Worm (Caenorhabditis elegans) whole organism, young adult: ENCODE results near the gene C31G12.3.

Source experiments
- F23B12.7 ChIP-seq: sonication (generic microtip); optimal IDR thresholded peaks from 2 replicates; lab custom pipeline; 2017; ENCODE audit warnings: missing genetic modification characterization, mild to moderate bottlenecking, missing compliant biosample characterization, antibody characterized with exemption, moderate library complexity; ENCODE audit not compliant: insufficient read depth
- F37B4.10 ChIP-seq: fragments of 200-800 bp; sonication (Bioruptor generic); IDR thresholded peaks from 2 replicates; pipeline ENCODE4 v1.3.6; 2022; ENCODE audit warnings: missing genetic modification characterization, missing compliant biosample characterization
- F39B2.1 ChIP-seq: fragments of 200-800 bp; sonication (Bioruptor generic); IDR thresholded peaks from 2 replicates; pipeline ENCODE4 v1.3.6; 2022; ENCODE audit warnings: missing genetic modification reagents, missing genetic modification characterization, missing compliant biosample characterization
- F57C9.4 ChIP-seq: sonication (generic microtip); optimal IDR thresholded peaks from 2 replicates; lab custom pipeline; 2017; ENCODE audit warnings: mild to moderate bottlenecking, missing genetic modification characterization, missing compliant biosample characterization
- Y53F4B.3 ChIP-seq: fragments of 200-800 bp; sonication (Bioruptor generic); IDR thresholded peaks from 2 replicates; pipeline ENCODE4 v1.3.6; 2022; ENCODE audit warnings: missing genetic modification reagents, missing genetic modification characterization, missing compliant biosample characterization
- Y56A3A.18 ChIP-seq: fragments of 200-800 bp; sonication (Bioruptor generic); IDR thresholded peaks from 2 replicates; pipeline ENCODE4 v1.3.6; 2022; ENCODE audit warnings: missing genetic modification reagents, missing genetic modification characterization, missing compliant biosample characterization
- Y67H2A.10 ChIP-seq: fragments of 200-800 bp; sonication (Bioruptor generic); conservative IDR thresholded peaks from 2 replicates; pipeline ENCODE4 v1.3.6; 2022; ENCODE audit warnings: missing genetic modification reagents, missing genetic modification characterization, missing compliant biosample characterization
- Y95B8A.8 ChIP-seq: fragments of 200-800 bp; sonication (Bioruptor generic); IDR thresholded peaks from 2 replicates; pipeline ENCODE4 v1.3.6; 2022; ENCODE audit warnings: missing genetic modification reagents, missing genetic modification characterization, missing compliant biosample characterization
- akir-1 ChIP-seq: fragments of 200-800 bp; sonication (Bioruptor generic); optimal IDR thresholded peaks from 2 replicates; lab custom pipeline; 2018; ENCODE audit warnings: mild to moderate bottlenecking, missing genetic modification characterization, moderate library complexity, missing compliant biosample characterization
- aptf-3 ChIP-seq: fragments of 200-800 bp; sonication (Bioruptor generic); IDR thresholded peaks from 2 replicates; pipeline ENCODE4 v1.3.6; 2022; ENCODE audit warnings: missing genetic modification characterization, missing compliant biosample characterization
- attf-3 ChIP-seq: fragments of 200-800 bp; sonication (Bioruptor generic); conservative IDR thresholded peaks from 2 replicates; pipeline ENCODE4 v1.3.6; 2022; ENCODE audit warnings: missing genetic modification reagents, missing genetic modification characterization, missing compliant biosample characterization
- bed-2 ChIP-seq: fragments of 200-800 bp; sonication (Bioruptor generic); IDR thresholded peaks from 2 replicates; pipeline ENCODE4 v1.3.6; 2022; ENCODE audit warnings: missing genetic modification reagents, missing genetic modification characterization, missing compliant biosample characterization
- ccch-3 ChIP-seq: fragments of 200-800 bp; sonication (Bioruptor generic); optimal IDR thresholded peaks from 2 replicates; lab custom pipeline; 2018; ENCODE audit warnings: mild to moderate bottlenecking, missing genetic modification characterization, missing compliant biosample characterization
- ceh-100 ChIP-seq: fragments of 200-800 bp; sonication (Bioruptor generic); IDR thresholded peaks from 2 replicates; pipeline ENCODE4 v1.3.6; 2022; ENCODE audit warnings: missing genetic modification reagents, missing genetic modification characterization, missing compliant biosample characterization
- ceh-79 ChIP-seq: sonication (generic microtip); optimal IDR thresholded peaks from 2 replicates; lab custom pipeline; 2017; ENCODE audit warnings: mild to moderate bottlenecking, missing genetic modification characterization, missing compliant biosample characterization
- dox-1 ChIP-seq: fragments of 200-800 bp; sonication (Bioruptor generic); IDR thresholded peaks from 2 replicates; pipeline ENCODE4 v1.3.6; 2022; ENCODE audit warnings: missing genetic modification reagents, missing genetic modification characterization, missing compliant biosample characterization
- egl-44 ChIP-seq: fragments of 200-800 bp; sonication (Bioruptor generic); IDR thresholded peaks from 2 replicates; pipeline ENCODE4 v1.3.6; 2022; ENCODE audit warnings: missing genetic modification reagents, missing genetic modification characterization, missing compliant biosample characterization
- ekl-4 ChIP-seq: fragments of 200-800 bp; sonication (Bioruptor generic); IDR thresholded peaks from 2 replicates; pipeline ENCODE4 v1.3.6; 2022; ENCODE audit warnings: missing genetic modification reagents, missing genetic modification characterization, missing compliant biosample characterization
- hmg-20 ChIP-seq: fragments of 200-800 bp; sonication (Bioruptor generic); IDR thresholded peaks from 2 replicates; pipeline ENCODE4 v1.3.6; 2022; ENCODE audit warnings: missing genetic modification reagents, missing genetic modification characterization, missing compliant biosample characterization
- let-526 ChIP-seq: fragments of 200-800 bp; sonication (Bioruptor generic); IDR thresholded peaks from 2 replicates; pipeline ENCODE4 v1.3.6; 2022; ENCODE audit warnings: missing genetic modification reagents, missing genetic modification characterization, missing compliant biosample characterization
- let-607 ChIP-seq, 2 experiments: fragments of 200-800 bp in 1 of 2; sonication (Bioruptor generic) in 1 of 2; sonication (generic microtip) in 1 of 2; optimal IDR thresholded peaks; 2 replicates each; lab custom pipeline; 2016 to 2018; ENCODE audit warnings: mild to moderate bottlenecking in 2 of 2, missing compliant biosample characterization in 2 of 2, missing genetic modification characterization in 2 of 2, moderate library complexity in 2 of 2, missing genotype in 1 of 2
- lin-26 ChIP-seq: fragments of 200-800 bp; sonication (Bioruptor generic); IDR thresholded peaks from 2 replicates; pipeline ENCODE4 v1.3.6; 2022; ENCODE audit warnings: missing genetic modification reagents, missing genetic modification characterization, missing compliant biosample characterization
- lin-35 ChIP-seq, 3 experiments: fragments of 150-350 bp in 2 of 3; sonication (generic microtip) in 1 of 3; optimal IDR thresholded peaks; 2 replicates each; lab custom pipeline; 2014 to 2018; ENCODE audit warnings: missing biosample characterization in 3 of 3, missing genetic modification characterization in 3 of 3, missing genetic modification reagents in 3 of 3
- madf-10 ChIP-seq: sonication (generic microtip); optimal IDR thresholded peaks from 2 replicates; lab custom pipeline; 2016; ENCODE audit warnings: mild to moderate bottlenecking, missing genetic modification characterization, missing compliant biosample characterization
- madf-6 ChIP-seq: fragments of 200-800 bp; sonication (Bioruptor generic); IDR thresholded peaks from 2 replicates; pipeline ENCODE4 v1.3.6; 2022; ENCODE audit warnings: missing genetic modification reagents, missing genetic modification characterization, missing compliant biosample characterization
- madf-8 ChIP-seq: fragments of 200-800 bp; sonication (Bioruptor generic); conservative IDR thresholded peaks from 2 replicates; pipeline ENCODE4 v1.3.6; 2022; ENCODE audit warnings: missing genetic modification reagents, missing genetic modification characterization, missing compliant biosample characterization
- nfya-2 ChIP-seq: fragments of 200-800 bp; sonication (Bioruptor generic); IDR thresholded peaks from 2 replicates; pipeline ENCODE4 v1.3.6; 2022; ENCODE audit warnings: missing genetic modification reagents, missing genetic modification characterization, missing compliant biosample characterization
- nhr-120 ChIP-seq: fragments of 200-800 bp; sonication (Bioruptor generic); IDR thresholded peaks from 2 replicates; pipeline ENCODE4 v1.3.6; 2022; ENCODE audit warnings: missing genetic modification characterization, missing compliant biosample characterization
- nhr-80 ChIP-seq: sonication (generic microtip); optimal IDR thresholded peaks from 2 replicates; lab custom pipeline; 2016; ENCODE audit warnings: missing genetic modification characterization, missing compliant biosample characterization
- pha-4 ChIP-seq: fragments of 150-350 bp; sonication (generic microtip); optimal IDR thresholded peaks from 2 replicates; lab custom pipeline; 2014; ENCODE audit warnings: missing biosample characterization, missing genetic modification reagents, missing genetic modification characterization
- sptf-2 ChIP-seq: fragments of 200-800 bp; sonication (Bioruptor generic); optimal IDR thresholded peaks from 2 replicates; lab custom pipeline; 2018; ENCODE audit warnings: mild to moderate bottlenecking, missing genetic modification characterization, missing compliant biosample characterization
- tlf-1 ChIP-seq: fragments of 200-800 bp; sonication (Bioruptor generic); optimal IDR thresholded peaks from 2 replicates; lab custom pipeline; 2018; ENCODE audit warnings: mild to moderate bottlenecking, missing genetic modification characterization, missing compliant biosample characterization
- unc-130 ChIP-seq: sonication (generic microtip); optimal IDR thresholded peaks from 2 replicates; lab custom pipeline; 2016; ENCODE audit warnings: missing genetic modification reagents, missing genetic modification characterization, missing compliant biosample characterization
- zfh-2 ChIP-seq: fragments of 200-800 bp; sonication (Bioruptor generic); conservative IDR thresholded peaks from 2 replicates; pipeline ENCODE4 v1.3.6; 2022; ENCODE audit warnings: missing genetic modification reagents, missing genetic modification characterization, missing compliant biosample characterization
- ztf-25 ChIP-seq: fragments of 200-800 bp; sonication (Bioruptor generic); IDR thresholded peaks from 2 replicates; pipeline ENCODE4 v1.3.6; 2022; ENCODE audit warnings: missing genetic modification reagents, missing genetic modification characterization, missing compliant biosample characterization
- ztf-6 ChIP-seq: fragments of 200-800 bp; sonication (Bioruptor generic); IDR thresholded peaks from 2 replicates; pipeline ENCODE4 v1.3.6; 2022; ENCODE audit warnings: missing genetic modification reagents, missing genetic modification characterization, missing compliant biosample characterization

The C31G12.3 gene

DNA sequence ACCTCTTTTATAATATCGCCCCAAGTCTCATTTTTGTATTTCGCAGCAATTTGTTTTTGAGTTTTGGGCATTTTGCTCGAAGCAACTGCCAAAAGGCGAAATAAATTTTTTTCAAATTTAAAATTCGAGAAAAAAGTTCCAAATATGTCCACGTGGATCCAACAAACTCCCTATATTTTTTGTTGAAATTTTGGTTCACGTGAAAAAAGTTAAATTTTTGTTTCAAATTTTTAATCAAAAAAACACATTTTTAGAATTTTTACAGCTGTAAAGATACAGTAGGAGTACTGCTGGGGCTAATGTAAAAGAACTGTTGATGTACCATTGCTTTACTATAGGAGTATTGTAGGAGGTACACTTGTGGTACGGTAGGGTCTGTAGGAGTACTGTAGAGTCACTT lies 17.8 kb upstream of the C31G12.3 start, which contains the start of gene C14A6.6:
Gene C14A6.6 (minus strand): TSS at position 101 of the 400 bp plus-strand sequence.
- TF ChIP-seq F23B12.7 (no peak), ekl-4 (GFP tag; lab: Robert Waterston, UW) (no peak), ceh-79 (tag; lab: Kevin White, UChicago) (no peak), Y95B8A.8 (GFP tag; lab: Robert Waterston, UW) (no peak), madf-6 (GFP tag; lab: Robert Waterston, UW) (no peak), F37B4.10 (GFP tag; lab: Robert Waterston, UW) (no peak), bed-2 (GFP tag; lab: Robert Waterston, UW) (no peak), Y53F4B.3 (GFP tag; lab: Robert Waterston, UW) (no peak), madf-10 (tag; lab: Kevin White, UChicago) (no peak), dox-1 (no peak), nfya-2 (GFP tag; lab: Robert Waterston, UW) (no peak)

DNA sequence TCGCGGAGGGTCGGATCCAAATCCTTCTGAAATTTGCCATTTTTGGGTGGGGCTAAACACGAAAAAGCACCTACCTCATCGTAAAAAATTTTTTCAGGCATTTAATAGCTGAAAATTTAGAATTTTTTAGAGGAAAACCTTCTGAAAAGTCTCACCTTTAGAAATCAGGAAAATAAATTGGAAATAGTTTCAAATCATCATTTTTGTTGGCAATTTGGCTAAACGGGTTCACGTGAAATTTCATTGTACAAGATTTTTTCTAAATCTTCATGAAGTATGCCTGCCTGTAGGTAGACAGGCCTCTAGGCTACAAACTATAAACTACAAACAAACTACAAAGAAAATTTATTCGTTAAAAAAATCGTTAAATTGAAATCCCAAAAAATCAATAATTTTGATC lies 16.7 kb upstream of the C31G12.3 start, which contains the start of gene C14A6.7:
Gene C14A6.7 (minus strand): TSS at position 101 of the 400 bp plus-strand sequence.
- TF ChIP-seq attf-3 (GFP tag; lab: Robert Waterston, UW) (no peak), let-607 (tag; optimal IDR thresholded peaks at IDR 0.05; lab: Kevin White, UChicago) (no peak), F23B12.7 (no peak), unc-130 (GFP tag; lab: Kevin White, UChicago) (no peak), Y56A3A.18 (GFP tag; lab: Robert Waterston, UW) (no peak), zfh-2 (no peak), ccch-3 (GFP tag; lab: Kevin White, UChicago) (no peak), lin-35 (GFP tag; optimal IDR thresholded peaks at IDR 0.05; lab: Kevin White, UChicago) (no peak), nhr-80 (tag; lab: Kevin White, UChicago) (no peak), F57C9.4 (no peak), ztf-25 (GFP tag; lab: Robert Waterston, UW) (no peak)

DNA sequence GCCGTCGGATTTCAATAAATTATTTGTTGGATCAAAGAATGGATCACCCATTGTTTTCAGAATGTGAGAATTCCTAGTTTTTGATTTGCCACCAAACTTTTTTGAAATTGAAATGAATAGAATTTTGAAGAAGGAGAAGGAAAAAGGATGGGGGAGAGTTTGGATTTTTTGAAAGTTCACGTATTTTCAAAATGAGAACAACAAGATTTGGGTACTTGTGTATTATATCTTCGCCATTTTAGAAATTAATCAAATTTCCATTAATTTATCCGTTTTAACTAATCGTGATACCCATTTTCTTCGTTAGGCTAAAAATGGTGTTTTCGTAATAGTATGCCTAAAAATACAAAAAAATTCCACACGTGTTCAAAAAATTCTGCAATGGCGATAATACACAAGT lies 13.4 kb upstream of the C31G12.3 start, which contains the start of gene C14A6.8:
Gene C14A6.8 (minus strand): TSS at position 101 of the 400 bp plus-strand sequence.
- no peak for TF ChIP-seq egl-44 (GFP tag; lab: Robert Waterston, UW)
- no peak for TF ChIP-seq akir-1 (GFP tag; lab: Kevin White, UChicago)
- TF ChIP-seq Y67H2A.10 (GFP tag; lab: Robert Waterston, UW) = no peak
- TF ChIP-seq madf-6 (GFP tag; lab: Robert Waterston, UW) = no peak

DNA sequence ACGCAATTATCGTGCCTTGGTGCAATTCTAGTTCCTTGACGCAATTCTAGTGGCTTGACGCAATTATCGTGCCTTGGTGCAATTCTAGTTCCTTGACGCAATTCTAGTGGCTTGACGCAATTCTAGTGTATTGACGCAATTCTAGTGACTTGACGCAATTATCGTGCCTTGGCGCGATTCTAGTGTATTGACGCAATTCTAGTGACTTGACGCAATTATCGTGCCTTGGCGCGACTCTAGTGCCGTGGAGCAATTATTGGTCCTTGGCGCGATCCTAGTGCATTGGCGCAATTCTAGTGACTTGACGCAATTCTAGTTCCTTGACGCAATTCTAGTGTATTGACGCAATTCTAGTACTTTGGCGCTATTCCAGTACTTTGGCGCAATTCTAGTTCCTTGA lies 10.1 kb upstream of the C31G12.3 start:
- TF ChIP-seq dox-1 (0 out of 2 replicates have a peak, but pooled peaks have one; percentile 27), nhr-120 (GFP tag; lab: Robert Waterston, UW) (0 out of 2 replicates have a peak, but pooled peaks have one; percentile 69), egl-44 (GFP tag; lab: Robert Waterston, UW) (0 out of 2 replicates have a peak, but pooled peaks have one; percentile 33), lin-26 (GFP tag; lab: Robert Waterston, UW) (0 out of 2 replicates have a peak, but pooled peaks have one; percentile 46), aptf-3 (GFP tag; lab: Robert Waterston, UW) (peak; percentile 64; the same call in 1 of the 2 replicates)

DNA sequence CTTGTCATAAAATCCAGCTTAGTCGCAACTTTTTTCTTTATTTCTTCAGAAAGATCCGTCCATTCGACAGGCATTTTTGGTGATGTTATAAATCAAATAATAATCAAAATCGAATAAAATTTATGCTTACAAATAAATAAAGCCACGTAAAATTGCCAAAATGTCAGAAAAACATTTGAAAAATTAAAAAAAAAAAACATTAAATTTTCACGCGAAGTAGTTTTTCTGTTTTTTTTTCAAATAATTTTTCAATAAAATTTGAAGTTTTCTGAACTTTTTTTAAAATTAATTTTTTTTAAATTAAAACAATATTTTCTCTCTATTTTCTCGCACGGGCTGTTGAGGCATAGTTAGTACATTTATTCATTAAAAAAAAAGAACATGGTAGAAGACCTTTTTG lies 6.4 kb upstream of the C31G12.3 start, which contains the start of gene C31G12.4:
Gene C31G12.4 (minus strand): TSS at position 101 of the 400 bp plus-strand sequence.
- TF ChIP-seq sptf-2 (GFP tag; lab: Kevin White, UChicago) = no peak
- no peak for TF ChIP-seq hmg-20 (GFP tag; lab: Robert Waterston, UW)
- TF ChIP-seq tlf-1 (GFP tag; lab: Kevin White, UChicago) = no peak
- no peak for TF ChIP-seq madf-8
- no peak for TF ChIP-seq ztf-6 (GFP tag; lab: Robert Waterston, UW)
- TF ChIP-seq let-526 (GFP tag; lab: Robert Waterston, UW) = no peak
- TF ChIP-seq F39B2.1 (GFP tag; lab: Robert Waterston, UW) = no peak
- no peak for TF ChIP-seq ceh-100
- TF ChIP-seq pha-4 (tag; lab: Kevin White, UChicago) = no peak
